Fruit fly (Drosophila melanogaster) whole organism, wandering third instar larva: Measurements from ENCODE around the gene sala.

Experiments
- Abd-B ChIP-seq: fragments of >200 bp; optimal IDR thresholded peaks from 2 replicates; lab custom pipeline; 2017; ENCODE audit warnings: missing biosample characterization, missing genetic modification characterization
- Dif ChIP-seq: fragments of 200-275, 200-300 bp; sonication (Bioruptor generic); optimal IDR thresholded peaks from 2 replicates; lab custom pipeline; 2018; ENCODE audit warnings: missing biosample characterization, missing genetic modification characterization; ENCODE audit not compliant: partially characterized antibody
- HLH106 ChIP-seq: fragments of 200-800 bp; optimal IDR thresholded peaks from 3 replicates; lab custom pipeline; 2019; ENCODE audit warnings: missing biosample characterization, mild to moderate bottlenecking, missing genetic modification characterization, moderate library complexity
- Hr78 ChIP-seq: fragments of >200 bp; optimal IDR thresholded peaks from 2 replicates; lab custom pipeline; 2017; ENCODE audit warnings: missing biosample characterization, missing genetic modification characterization
- Hr83 ChIP-seq: fragments of 200-300 bp; sonication (Bioruptor generic); optimal IDR thresholded peaks from 2 replicates; lab custom pipeline; 2016; ENCODE audit warnings: missing biosample characterization, mild to moderate bottlenecking, missing genetic modification characterization, moderate library complexity; ENCODE audit not compliant: poor library complexity, severe bottlenecking
- Jra ChIP-seq: sonication (Bioruptor generic); optimal IDR thresholded peaks from 2 replicates; lab custom pipeline; 2016; ENCODE audit warnings: missing biosample characterization, missing genetic modification characterization
- N ChIP-seq: fragments of >200 bp; optimal IDR thresholded peaks from 2 replicates; lab custom pipeline; 2018; ENCODE audit warnings: missing biosample characterization, missing external identifiers, missing genetic modification characterization
- OdsH ChIP-seq: fragments of 200-800 bp; sonication (Bioruptor generic); optimal IDR thresholded peaks from 2 replicates; lab custom pipeline; 2016; ENCODE audit warnings: missing biosample characterization, mild to moderate bottlenecking, missing genetic modification characterization
- Rel ChIP-seq, 2 experiments: fragments of 200-800 bp; sonication (Bioruptor generic) in 1 of 2; optimal IDR thresholded peaks; 2 replicates in 1 of 2; 3 replicates in 1 of 2; lab custom pipeline; 2016 to 2019; ENCODE audit warnings: mild to moderate bottlenecking in 2 of 2, missing biosample characterization in 2 of 2, missing genetic modification characterization in 2 of 2, moderate library complexity in 1 of 2
- Sp1 ChIP-seq: fragments of 200-800 bp; sonication (Bioruptor generic); optimal IDR thresholded peaks from 3 replicates; lab custom pipeline; 2019; ENCODE audit warnings: missing biosample characterization, mild to moderate bottlenecking, missing genetic modification characterization, moderate library complexity
- Vsx2 ChIP-seq: fragments of 200-300, 225-300 bp; sonication (Bioruptor generic); optimal IDR thresholded peaks from 2 replicates; lab custom pipeline; 2018; ENCODE audit warnings: missing biosample characterization, missing genetic modification characterization; ENCODE audit not compliant: partially characterized antibody
- br ChIP-seq: fragments of 200-800 bp; sonication (Bioruptor generic); optimal IDR thresholded peaks from 2 replicates; lab custom pipeline; 2016; ENCODE audit warnings: missing biosample characterization, missing genetic modification characterization
- dmrt93B ChIP-seq: fragments of 200-800 bp; sonication (Bioruptor generic); optimal IDR thresholded peaks from 2 replicates; lab custom pipeline; 2018; ENCODE audit warnings: missing biosample characterization, mild to moderate bottlenecking, missing genetic modification characterization
- dsf ChIP-seq: sonication (Bioruptor generic); optimal IDR thresholded peaks from 2 replicates; lab custom pipeline; 2016; ENCODE audit warnings: missing biosample characterization, missing genetic modification characterization, borderline replicate concordance
- ey ChIP-seq: fragments of 200-800 bp; sonication (Bioruptor generic); optimal IDR thresholded peaks from 2 replicates; lab custom pipeline; 2016; ENCODE audit warnings: missing biosample characterization, missing genetic modification characterization
- foxo ChIP-seq, 2 experiments: fragments of 200-800 bp; sonication (Bioruptor generic); optimal IDR thresholded peaks; 2 replicates in 1 of 2; 3 replicates in 1 of 2; lab custom pipeline; 2016 to 2017; ENCODE audit warnings: missing biosample characterization in 2 of 2, missing genetic modification characterization in 2 of 2
- fru ChIP-seq: fragments of 200-800 bp; sonication (Bioruptor generic); optimal IDR thresholded peaks from 3 replicates; lab custom pipeline; 2016; ENCODE audit warnings: missing biosample characterization, mild to moderate bottlenecking, missing genetic modification characterization
- h ChIP-seq: fragments of 200-800 bp; sonication (Bioruptor generic); optimal IDR thresholded peaks from 3 replicates; lab custom pipeline; 2016; ENCODE audit warnings: missing biosample characterization, mild to moderate bottlenecking, missing genetic modification characterization
- lola ChIP-seq: fragments of >200 bp; optimal IDR thresholded peaks from 2 replicates; lab custom pipeline; 2017; ENCODE audit warnings: missing biosample characterization, missing genetic modification characterization
- pan ChIP-seq: fragments of >200 bp; optimal IDR thresholded peaks from 2 replicates; lab custom pipeline; 2017
- psq ChIP-seq: fragments of 200-800 bp; sonication (Bioruptor generic); optimal IDR thresholded peaks from 3 replicates; lab custom pipeline; 2017; ENCODE audit warnings: missing biosample characterization, mild to moderate bottlenecking, missing genetic modification characterization, moderate library complexity
- rgr ChIP-seq: fragments of 200-800 bp; sonication (Bioruptor generic); optimal IDR thresholded peaks from 3 replicates; lab custom pipeline; 2016; ENCODE audit warnings: missing biosample characterization, mild to moderate bottlenecking, missing genetic modification characterization
- sage ChIP-seq: fragments of 200-800 bp; sonication (Bioruptor generic); optimal IDR thresholded peaks from 2 replicates; lab custom pipeline; 2016; ENCODE audit warnings: missing biosample characterization, mild to moderate bottlenecking, missing genetic modification characterization
- sv ChIP-seq: fragments of 200-800 bp; sonication (Bioruptor generic); optimal IDR thresholded peaks from 3 replicates; lab custom pipeline; 2016; ENCODE audit warnings: missing biosample characterization, missing genetic modification characterization
- usp ChIP-seq: fragments of >200 bp; optimal IDR thresholded peaks from 2 replicates; lab custom pipeline; 2017; ENCODE audit warnings: missing biosample characterization, missing genetic modification characterization
- woc ChIP-seq: sonication (Bioruptor generic); optimal IDR thresholded peaks from 2 replicates; lab custom pipeline; 2016; ENCODE audit warnings: missing biosample characterization, mild to moderate bottlenecking, missing genetic modification characterization

Gene sala

DNA sequence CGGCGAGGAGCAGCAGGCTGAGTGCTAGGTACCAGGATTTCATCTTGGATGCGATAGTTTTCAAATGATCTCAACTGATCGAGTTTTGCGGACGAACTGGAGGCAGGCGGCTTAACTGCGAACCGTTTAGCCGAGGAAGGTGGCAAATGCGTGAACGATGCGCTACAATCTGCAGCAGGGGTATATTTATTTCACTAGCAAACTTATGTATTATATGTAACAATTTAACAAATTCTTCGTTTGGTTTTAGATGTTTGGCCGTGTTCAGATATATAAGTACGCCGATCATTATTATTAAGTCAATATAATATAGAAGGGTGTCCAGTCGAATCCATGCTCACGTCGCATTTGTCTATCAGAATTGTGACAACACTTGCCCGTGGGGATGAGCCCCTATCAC is 46.4 kb downstream of the sala start, which contains the start of gene CG31706:
CG31706 (minus strand) TSS at position 101 of the 400 bp plus-strand sequence.
- no peak for TF ChIP-seq psq
- TF ChIP-seq pan (lab: Kevin White, UChicago), result no peak
- TF ChIP-seq Dif (GFP tag; lab: Kevin White, UChicago), result no peak
- no peak for TF ChIP-seq Sp1 (GFP tag; lab: Kevin White, UChicago)
- no peak for TF ChIP-seq Hr78 (GFP tag; lab: Kevin White, UChicago)
- TF ChIP-seq sv, result no peak
- TF ChIP-seq Hr83 (GFP tag; lab: Kevin White, UChicago), result no peak
- no peak for TF ChIP-seq usp (GFP tag; lab: Kevin White, UChicago)
- TF ChIP-seq HLH106 (tag; lab: Kevin White, UChicago), result no peak
- TF ChIP-seq N (GFP tag; lab: Kevin White, UChicago), result no peak
- no peak for TF ChIP-seq h
- TF ChIP-seq Rel (GFP tag; optimal IDR thresholded peaks at IDR 0.05; lab: Kevin White, UChicago), result no peak
- TF ChIP-seq Rel (tag; optimal IDR thresholded peaks at IDR 0.05; lab: Kevin White, UChicago), result no peak

DNA sequence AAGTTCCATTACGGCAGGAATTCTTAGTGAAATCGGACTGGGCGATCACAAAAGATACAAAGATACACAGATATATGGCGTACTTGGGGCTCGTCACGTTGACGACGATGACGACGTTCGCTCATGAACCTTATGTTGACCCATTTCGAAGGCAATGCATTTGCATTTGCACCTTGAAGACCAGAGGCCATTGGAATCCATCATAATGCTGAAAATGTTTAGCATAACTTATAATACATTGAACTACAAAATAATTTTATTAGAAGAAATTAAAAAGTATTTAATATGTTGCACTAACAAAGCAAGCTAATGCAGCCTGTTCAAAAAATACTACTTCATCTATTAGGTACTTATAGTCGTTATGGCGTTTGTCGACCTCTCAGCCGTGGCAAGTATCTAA is 47.0 kb downstream of the sala start, which contains the start of gene CG34162:
CG34162 (plus strand) TSS at position 301 of the 400 bp plus-strand sequence.
- TF ChIP-seq woc (no peak), rgr (no peak), fru (GFP tag; lab: Kevin White, UChicago) (no peak), HLH106 (tag; lab: Kevin White, UChicago) (no peak), OdsH (GFP tag; lab: Kevin White, UChicago) (no peak), ey (GFP tag; lab: Kevin White, UChicago) (no peak), Hr83 (GFP tag; lab: Kevin White, UChicago) (no peak), Jra (GFP tag; lab: Kevin White, UChicago) (no peak), foxo (GFP tag; optimal IDR thresholded peaks at IDR 0.05; lab: Kevin White, UChicago) (no peak), lola (GFP tag; lab: Kevin White, UChicago) (no peak), Vsx2 (GFP tag; lab: Kevin White, UChicago) (no peak), Hr78 (GFP tag; lab: Kevin White, UChicago) (no peak), sage (no peak), pan (lab: Kevin White, UChicago) (no peak), dmrt93B (GFP tag; lab: Kevin White, UChicago) (no peak), br (GFP tag; lab: Kevin White, UChicago) (no peak)

DNA sequence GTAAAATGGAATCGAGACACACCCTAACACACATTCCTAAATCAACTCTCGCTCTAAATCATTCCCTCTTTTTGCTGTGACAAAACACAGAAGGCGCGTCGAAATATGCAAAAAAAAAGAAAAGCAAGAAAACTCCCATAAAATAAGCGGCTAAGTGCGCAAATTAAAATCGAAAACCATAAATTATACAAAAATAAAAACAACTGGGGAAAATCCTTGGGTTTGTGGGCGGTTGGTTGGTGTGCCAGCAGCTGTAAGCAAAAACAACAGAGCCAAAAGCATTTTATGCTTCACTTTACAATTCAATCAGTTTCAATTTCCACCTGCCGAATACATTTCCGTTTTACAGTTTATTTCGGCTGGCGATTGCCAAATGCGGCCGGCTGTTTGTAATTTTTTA is 51.3 kb downstream of the sala start, which contains the start of gene CG43438:
CG43438 (plus strand) TSS at position 301 of the 400 bp plus-strand sequence.
- TF ChIP-seq dsf (GFP tag; lab: Kevin White, UChicago) (no peak), Abd-B (no peak), usp (GFP tag; lab: Kevin White, UChicago) (no peak)
